Fruit fly (Drosophila melanogaster) whole organism, wandering third instar larva: ENCODE data around the gene CG14207.

Experiments
- Abd-B ChIP-seq: fragments of >200 bp; optimal IDR thresholded peaks from 2 replicates; lab custom pipeline; 2017; ENCODE audit warnings: missing biosample characterization, missing genetic modification characterization
- CG32264 ChIP-seq: fragments of 200-800 bp; sonication (Bioruptor generic); optimal IDR thresholded peaks from 2 replicates; lab custom pipeline; 2016; ENCODE audit warnings: missing biosample characterization, missing genetic modification characterization
- CG9705 ChIP-seq: fragments of 200-800 bp; sonication (Bioruptor generic); optimal IDR thresholded peaks from 2 replicates; lab custom pipeline; 2018; ENCODE audit warnings: missing biosample characterization, mild to moderate bottlenecking, missing genetic modification characterization
- CrebA ChIP-seq: fragments of 200-800 bp; sonication (Bioruptor generic); optimal IDR thresholded peaks from 2 replicates; lab custom pipeline; 2016; ENCODE audit warnings: missing biosample characterization, mild to moderate bottlenecking, missing genetic modification characterization, borderline replicate concordance
- Dfd ChIP-seq: fragments of >200 bp; optimal IDR thresholded peaks from 2 replicates; lab custom pipeline; 2017; ENCODE audit warnings: missing biosample characterization, missing genetic modification characterization
- Dif ChIP-seq: fragments of 200-275, 200-300 bp; sonication (Bioruptor generic); optimal IDR thresholded peaks from 2 replicates; lab custom pipeline; 2018; ENCODE audit warnings: missing biosample characterization, missing genetic modification characterization; ENCODE audit not compliant: partially characterized antibody
- GATAd ChIP-seq: sonication (Bioruptor generic); optimal IDR thresholded peaks from 2 replicates; lab custom pipeline; 2016; ENCODE audit warnings: missing biosample characterization, missing genetic modification characterization
- HLH106 ChIP-seq: fragments of 200-800 bp; optimal IDR thresholded peaks from 3 replicates; lab custom pipeline; 2019; ENCODE audit warnings: missing biosample characterization, mild to moderate bottlenecking, missing genetic modification characterization, moderate library complexity
- Hnf4 ChIP-seq: fragments of 200-800 bp; sonication (Bioruptor generic); optimal IDR thresholded peaks from 2 replicates; lab custom pipeline; 2016; ENCODE audit warnings: missing biosample characterization, mild to moderate bottlenecking, missing genetic modification characterization
- Hr78 ChIP-seq: fragments of >200 bp; optimal IDR thresholded peaks from 2 replicates; lab custom pipeline; 2017; ENCODE audit warnings: missing biosample characterization, missing genetic modification characterization
- Hr83 ChIP-seq: fragments of 200-300 bp; sonication (Bioruptor generic); optimal IDR thresholded peaks from 2 replicates; lab custom pipeline; 2016; ENCODE audit warnings: missing biosample characterization, mild to moderate bottlenecking, missing genetic modification characterization, moderate library complexity; ENCODE audit not compliant: poor library complexity, severe bottlenecking
- Jra ChIP-seq: sonication (Bioruptor generic); optimal IDR thresholded peaks from 2 replicates; lab custom pipeline; 2016; ENCODE audit warnings: missing biosample characterization, missing genetic modification characterization
- Mio ChIP-seq: sonication (Bioruptor generic); optimal IDR thresholded peaks from 2 replicates; lab custom pipeline; 2016; ENCODE audit warnings: missing biosample characterization, missing genetic modification characterization
- Myc ChIP-seq: fragments of >200 bp; optimal IDR thresholded peaks from 2 replicates; lab custom pipeline; 2017
- N ChIP-seq: fragments of >200 bp; optimal IDR thresholded peaks from 2 replicates; lab custom pipeline; 2018; ENCODE audit warnings: missing biosample characterization, missing external identifiers, missing genetic modification characterization
- OdsH ChIP-seq: fragments of 200-800 bp; sonication (Bioruptor generic); optimal IDR thresholded peaks from 2 replicates; lab custom pipeline; 2016; ENCODE audit warnings: missing biosample characterization, mild to moderate bottlenecking, missing genetic modification characterization
- Rel ChIP-seq, 2 experiments: fragments of 200-800 bp; sonication (Bioruptor generic) in 1 of 2; optimal IDR thresholded peaks; 2 replicates in 1 of 2; 3 replicates in 1 of 2; lab custom pipeline; 2016 to 2019; ENCODE audit warnings: mild to moderate bottlenecking in 2 of 2, missing biosample characterization in 2 of 2, missing genetic modification characterization in 2 of 2, moderate library complexity in 1 of 2
- Sp1 ChIP-seq: fragments of 200-800 bp; sonication (Bioruptor generic); optimal IDR thresholded peaks from 3 replicates; lab custom pipeline; 2019; ENCODE audit warnings: missing biosample characterization, mild to moderate bottlenecking, missing genetic modification characterization, moderate library complexity
- Vsx2 ChIP-seq: fragments of 200-300, 225-300 bp; sonication (Bioruptor generic); optimal IDR thresholded peaks from 2 replicates; lab custom pipeline; 2018; ENCODE audit warnings: missing biosample characterization, missing genetic modification characterization; ENCODE audit not compliant: partially characterized antibody
- br ChIP-seq: fragments of 200-800 bp; sonication (Bioruptor generic); optimal IDR thresholded peaks from 2 replicates; lab custom pipeline; 2016; ENCODE audit warnings: missing biosample characterization, missing genetic modification characterization
- brk ChIP-seq: fragments of 200-800 bp; sonication (Bioruptor generic); optimal IDR thresholded peaks from 2 replicates; lab custom pipeline; 2016; ENCODE audit warnings: missing biosample characterization, mild to moderate bottlenecking, missing genetic modification characterization
- dl ChIP-seq, 2 experiments: fragments of 175-275, 200-275 bp in 1 of 2; fragments of 200-275 bp in 1 of 2; sonication (Bioruptor generic); optimal IDR thresholded peaks; lab custom pipeline; 2018; ENCODE audit warnings: mild to moderate bottlenecking in 2 of 2, missing biosample characterization in 2 of 2, missing genetic modification characterization in 2 of 2, moderate library complexity in 2 of 2; ENCODE audit not compliant: partially characterized antibody in 2 of 2, insufficient read depth in 1 of 2
- dmrt93B ChIP-seq: fragments of 200-800 bp; sonication (Bioruptor generic); optimal IDR thresholded peaks from 2 replicates; lab custom pipeline; 2018; ENCODE audit warnings: missing biosample characterization, mild to moderate bottlenecking, missing genetic modification characterization
- dsf ChIP-seq: sonication (Bioruptor generic); optimal IDR thresholded peaks from 2 replicates; lab custom pipeline; 2016; ENCODE audit warnings: missing biosample characterization, missing genetic modification characterization, borderline replicate concordance
- ey ChIP-seq: fragments of 200-800 bp; sonication (Bioruptor generic); optimal IDR thresholded peaks from 2 replicates; lab custom pipeline; 2016; ENCODE audit warnings: missing biosample characterization, missing genetic modification characterization
- foxo ChIP-seq, 2 experiments: fragments of 200-800 bp; sonication (Bioruptor generic); optimal IDR thresholded peaks; 2 replicates in 1 of 2; 3 replicates in 1 of 2; lab custom pipeline; 2016 to 2017; ENCODE audit warnings: missing biosample characterization in 2 of 2, missing genetic modification characterization in 2 of 2
- fru ChIP-seq: fragments of 200-800 bp; sonication (Bioruptor generic); optimal IDR thresholded peaks from 3 replicates; lab custom pipeline; 2016; ENCODE audit warnings: missing biosample characterization, mild to moderate bottlenecking, missing genetic modification characterization
- h ChIP-seq: fragments of 200-800 bp; sonication (Bioruptor generic); optimal IDR thresholded peaks from 3 replicates; lab custom pipeline; 2016; ENCODE audit warnings: missing biosample characterization, mild to moderate bottlenecking, missing genetic modification characterization
- lola ChIP-seq: fragments of >200 bp; optimal IDR thresholded peaks from 2 replicates; lab custom pipeline; 2017; ENCODE audit warnings: missing biosample characterization, missing genetic modification characterization
- pan ChIP-seq: fragments of >200 bp; optimal IDR thresholded peaks from 2 replicates; lab custom pipeline; 2017
- psq ChIP-seq: fragments of 200-800 bp; sonication (Bioruptor generic); optimal IDR thresholded peaks from 3 replicates; lab custom pipeline; 2017; ENCODE audit warnings: missing biosample characterization, mild to moderate bottlenecking, missing genetic modification characterization, moderate library complexity
- rgr ChIP-seq: fragments of 200-800 bp; sonication (Bioruptor generic); optimal IDR thresholded peaks from 3 replicates; lab custom pipeline; 2016; ENCODE audit warnings: missing biosample characterization, mild to moderate bottlenecking, missing genetic modification characterization
- sage ChIP-seq: fragments of 200-800 bp; sonication (Bioruptor generic); optimal IDR thresholded peaks from 2 replicates; lab custom pipeline; 2016; ENCODE audit warnings: missing biosample characterization, mild to moderate bottlenecking, missing genetic modification characterization
- sv ChIP-seq: fragments of 200-800 bp; sonication (Bioruptor generic); optimal IDR thresholded peaks from 3 replicates; lab custom pipeline; 2016; ENCODE audit warnings: missing biosample characterization, missing genetic modification characterization
- tai ChIP-seq: sonication (Bioruptor generic); optimal IDR thresholded peaks from 2 replicates; lab custom pipeline; 2016; ENCODE audit warnings: missing biosample characterization, missing genetic modification characterization
- usp ChIP-seq: fragments of >200 bp; optimal IDR thresholded peaks from 2 replicates; lab custom pipeline; 2017; ENCODE audit warnings: missing biosample characterization, missing genetic modification characterization
- woc ChIP-seq: sonication (Bioruptor generic); optimal IDR thresholded peaks from 2 replicates; lab custom pipeline; 2016; ENCODE audit warnings: missing biosample characterization, mild to moderate bottlenecking, missing genetic modification characterization

Gene CG14207

dm6 chrX:19622924-19623323, 17.9 kb downstream of the CG14207 start, which contains the start of the genes Naa20A and MKP-4:
TSS of gene Naa20A (minus strand) at chrX:19623074.
TSS of gene MKP-4 (plus strand) at chrX:19623114.
- TF ChIP-seq CrebA (GFP tag; lab: Kevin White, UChicago) (no peak), Hr78 (GFP tag; lab: Kevin White, UChicago) (no peak), OdsH (GFP tag; lab: Kevin White, UChicago) (no peak), Dif (GFP tag; lab: Kevin White, UChicago) (no peak), brk (GFP tag; lab: Kevin White, UChicago) (no peak), dl (GFP tag; optimal IDR thresholded peaks at IDR 0.05; lab: Kevin White, UChicago; ENCODE audit: insufficient read depth in 1 of 2, partially characterized antibody in 2 of 2) (no peak), Vsx2 (no peak), dsf (GFP tag; lab: Kevin White, UChicago) (no peak), h (GFP tag; lab: Kevin White, UChicago) (no peak), Hnf4 (GFP tag; lab: Kevin White, UChicago) (no peak), Sp1 (GFP tag; lab: Kevin White, UChicago) (no peak), br (GFP tag; lab: Kevin White, UChicago) (no peak)

dm6 chrX:19625405-19625804, 20.4 kb downstream of the CG14207 start, which contains the start of gene CG14212:
TSS of gene CG14212 (plus strand) at chrX:19625705.
- TF ChIP-seq Myc: no peak
- no peak for TF ChIP-seq Dif (GFP tag; lab: Kevin White, UChicago)
- no peak for TF ChIP-seq Dfd
- TF ChIP-seq Mio (GFP tag; lab: Kevin White, UChicago): no peak
- no peak for TF ChIP-seq woc
- no peak for TF ChIP-seq sv
- TF ChIP-seq Hnf4 (GFP tag; lab: Kevin White, UChicago): no peak
- TF ChIP-seq psq (GFP tag; lab: Kevin White, UChicago): no peak
- no peak for TF ChIP-seq Abd-B (GFP tag; lab: Kevin White, UChicago)
- TF ChIP-seq, all 38 proteins: peak for 0

DNA sequence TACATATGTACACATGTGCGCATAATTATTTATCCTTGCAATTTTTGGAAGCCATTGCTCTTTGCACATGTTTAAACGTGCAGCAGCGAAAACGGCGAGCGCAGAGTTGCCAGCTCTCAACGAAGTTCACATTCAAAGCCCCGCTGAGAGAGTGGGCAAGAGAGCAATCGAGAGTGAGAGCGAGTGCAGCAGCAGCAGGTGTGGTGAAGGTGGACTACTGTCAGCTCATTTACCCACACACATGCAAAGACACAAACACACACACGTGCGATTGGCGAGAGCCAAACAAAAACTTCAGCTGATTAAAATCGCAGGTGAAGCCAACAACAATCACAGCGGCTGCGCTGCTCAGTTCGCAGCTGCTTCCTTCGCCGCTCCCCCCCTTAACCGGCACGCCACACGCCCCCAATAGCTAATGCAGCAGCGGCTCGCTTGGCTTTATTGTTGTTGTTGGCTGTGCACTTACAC, 26.4 kb downstream of the CG14207 start:
- no peak for TF ChIP-seq dmrt93B (GFP tag; lab: Kevin White, UChicago)
- peak in 1 of 2 experiments; percentile 76 for TF ChIP-seq dl (GFP tag; optimal IDR thresholded peaks at IDR 0.05; lab: Kevin White, UChicago; ENCODE audit: insufficient read depth in 1 of 2, partially characterized antibody in 2 of 2)
- peak; percentile 42 for TF ChIP-seq fru (GFP tag; lab: Kevin White, UChicago)
- peak; percentile 83 for TF ChIP-seq N (GFP tag; lab: Kevin White, UChicago)
- peak; percentile 91 for TF ChIP-seq Dif (GFP tag; lab: Kevin White, UChicago)
- no peak for TF ChIP-seq sage (GFP tag; lab: Kevin White, UChicago)
- peak; percentile 33 for TF ChIP-seq psq (GFP tag; lab: Kevin White, UChicago)
- TF ChIP-seq CG32264 (GFP tag; lab: Kevin White, UChicago): no peak
- peak; percentile 4 for TF ChIP-seq Sp1 (GFP tag; lab: Kevin White, UChicago)
- no peak for TF ChIP-seq rgr (GFP tag; lab: Kevin White, UChicago)
- TF ChIP-seq usp: no peak

- TF ChIP-seq Dfd (no peak), Dif (GFP tag; lab: Kevin White, UChicago) (peak; percentile 78), ey (no peak), Abd-B (GFP tag; lab: Kevin White, UChicago) (no peak), Myc (peak; percentile 52), rgr (GFP tag; lab: Kevin White, UChicago) (peak; percentile 33), Mio (GFP tag; lab: Kevin White, UChicago) (no peak), OdsH (GFP tag; lab: Kevin White, UChicago) (no peak), sage (GFP tag; lab: Kevin White, UChicago) (no peak), dmrt93B (GFP tag; lab: Kevin White, UChicago) (no peak), Sp1 (GFP tag; lab: Kevin White, UChicago) (peak; percentile 16), HLH106 (no peak), Hr83 (GFP tag; lab: Kevin White, UChicago) (no peak), tai (GFP tag; lab: Kevin White, UChicago) (no peak), woc (no peak), dl (GFP tag; optimal IDR thresholded peaks at IDR 0.05; lab: Kevin White, UChicago; ENCODE audit: insufficient read depth in 1 of 2, partially characterized antibody in 2 of 2) (peak in 1 of 2 experiments; percentile 58), h (GFP tag; lab: Kevin White, UChicago) (peak; percentile 43), Hr78 (GFP tag; lab: Kevin White, UChicago) (no peak), Hnf4 (GFP tag; lab: Kevin White, UChicago) (no peak), dsf (GFP tag; lab: Kevin White, UChicago) (no peak), brk (GFP tag; lab: Kevin White, UChicago) (no peak), CG9705 (no peak), fru (GFP tag; lab: Kevin White, UChicago) (peak; percentile 27), pan (lab: Kevin White, UChicago) (no peak), CrebA (GFP tag; lab: Kevin White, UChicago) (no peak), GATAd (no peak), Rel (GFP tag; optimal IDR thresholded peaks at IDR 0.05; lab: Kevin White, UChicago) (no peak), Rel (tag; optimal IDR thresholded peaks at IDR 0.05; lab: Kevin White, UChicago) (peak; percentile 32), usp (no peak), br (GFP tag; lab: Kevin White, UChicago) (peak; percentile 13), N (GFP tag; lab: Kevin White, UChicago) (no peak), Vsx2 (no peak), psq (GFP tag; lab: Kevin White, UChicago) (peak; percentile 79), Jra (GFP tag; lab: Kevin White, UChicago) (no peak), lola (GFP tag; lab: Kevin White, UChicago) (no peak), CG32264 (GFP tag; lab: Kevin White, UChicago) (no peak), sv (no peak), foxo (GFP tag; optimal IDR thresholded peaks at IDR 0.05; lab: Kevin White, UChicago) (peak in 1 of 2 experiments; percentile 21)
These were observed 32.0 kb downstream of the CG14207 start for dm6 chrX:19637002-19637420.
